Worm (Caenorhabditis elegans) whole organism, late embryonic: ENCODE data around the gene dnj-3.
"Not testable (repeated sequence)": the region's sequence is repeated elsewhere in the genome, so short reads cannot be mapped to it uniquely, and the experiment has no call there.

ENCODE experiments used
- C08G9.2 ChIP-seq: sonication (generic microtip); optimal IDR thresholded peaks from 2 replicates; lab custom pipeline; 2016; ENCODE audit warnings: mild to moderate bottlenecking, missing genetic modification characterization, moderate library complexity, missing compliant biosample characterization
- C38D4.7 ChIP-seq: fragments of 200-800 bp; sonication (Bioruptor generic); optimal IDR thresholded peaks from 2 replicates; lab custom pipeline; 2018; ENCODE audit warnings: mild to moderate bottlenecking, missing genetic modification characterization, moderate library complexity, missing compliant biosample characterization
- F13H6.1 ChIP-seq: sonication (generic microtip); optimal IDR thresholded peaks from 2 replicates; lab custom pipeline; 2016; ENCODE audit warnings: missing genetic modification characterization, missing compliant biosample characterization
- K02D7.2 ChIP-seq: sonication (generic microtip); optimal IDR thresholded peaks from 2 replicates; lab custom pipeline; 2017; ENCODE audit warnings: mild to moderate bottlenecking, missing genetic modification characterization, missing compliant biosample characterization
- K09A11.1 ChIP-seq: sonication (generic microtip); optimal IDR thresholded peaks from 2 replicates; lab custom pipeline; 2017; ENCODE audit warnings: antibody characterized with exemption, mild to moderate bottlenecking, missing genetic modification characterization, missing compliant biosample characterization; ENCODE audit not compliant: insufficient read depth
- ceh-18 ChIP-seq: sonication (generic microtip); optimal IDR thresholded peaks from 2 replicates; lab custom pipeline; 2016; ENCODE audit warnings: missing genetic modification characterization, missing compliant biosample characterization
- ceh-22 ChIP-seq: sonication (generic microtip); optimal IDR thresholded peaks from 2 replicates; lab custom pipeline; 2017; ENCODE audit warnings: missing biosample characterization, missing genetic modification characterization
- ceh-24 ChIP-seq: sonication (generic microtip); optimal IDR thresholded peaks from 2 replicates; lab custom pipeline; 2016; ENCODE audit warnings: mild to moderate bottlenecking, missing genetic modification characterization, missing compliant biosample characterization
- ceh-30 ChIP-seq: fragments of 150-350 bp; optimal IDR thresholded peaks from 2 replicates; lab custom pipeline; 2014; ENCODE audit warnings: missing biosample characterization, missing genetic modification characterization
- ceh-34 ChIP-seq: sonication (generic microtip); optimal IDR thresholded peaks from 2 replicates; lab custom pipeline; 2016; ENCODE audit warnings: mild to moderate bottlenecking, missing genetic modification characterization, missing compliant biosample characterization
- ceh-9 ChIP-seq: sonication (generic microtip); optimal IDR thresholded peaks from 2 replicates; lab custom pipeline; 2016; ENCODE audit warnings: mild to moderate bottlenecking, missing genetic modification characterization, inconsistent platforms, missing compliant biosample characterization
- che-1 ChIP-seq: sonication (generic microtip); optimal IDR thresholded peaks from 2 replicates; lab custom pipeline; 2016; ENCODE audit warnings: mild to moderate bottlenecking, missing genetic modification characterization, missing compliant biosample characterization
- eyg-1 ChIP-seq: sonication (generic microtip); optimal IDR thresholded peaks from 2 replicates; lab custom pipeline; 2016; ENCODE audit warnings: missing genotype, missing genetic modification characterization, missing compliant biosample characterization
- fax-1 ChIP-seq: sonication (generic microtip); optimal IDR thresholded peaks from 2 replicates; lab custom pipeline; 2016; ENCODE audit warnings: missing genotype, missing genetic modification characterization, missing compliant biosample characterization
- gmeb-2 ChIP-seq: sonication (generic microtip); optimal IDR thresholded peaks from 2 replicates; lab custom pipeline; 2016; ENCODE audit warnings: missing genetic modification characterization, inconsistent platforms, missing compliant biosample characterization
- hlh-15 ChIP-seq: sonication (generic microtip); optimal IDR thresholded peaks from 2 replicates; lab custom pipeline; 2016; ENCODE audit warnings: missing genetic modification characterization, missing compliant biosample characterization
- hlh-8 ChIP-seq: sonication (generic microtip); optimal IDR thresholded peaks from 2 replicates; lab custom pipeline; 2016; ENCODE audit warnings: missing genotype, missing genetic modification characterization, missing compliant biosample characterization
- lin-11 ChIP-seq: fragments of 200-800 bp; sonication (Bioruptor generic); optimal IDR thresholded peaks from 2 replicates; lab custom pipeline; 2018; ENCODE audit warnings: mild to moderate bottlenecking, missing genetic modification characterization, missing compliant biosample characterization
- mec-3 ChIP-seq: sonication (generic microtip); optimal IDR thresholded peaks from 2 replicates; lab custom pipeline; 2016; ENCODE audit warnings: borderline replicate concordance, missing genetic modification characterization, missing compliant biosample characterization
- nfya-1 ChIP-seq: sonication (generic microtip); optimal IDR thresholded peaks from 2 replicates; lab custom pipeline; 2017; ENCODE audit warnings: missing genetic modification characterization, mild to moderate bottlenecking, missing compliant biosample characterization, antibody characterized with exemption, moderate library complexity
- nhr-11 ChIP-seq: fragments of 150-350 bp; optimal IDR thresholded peaks from 2 replicates; lab custom pipeline; 2014; ENCODE audit warnings: missing biosample characterization, missing genetic modification characterization
- pax-1 ChIP-seq: fragments of 150-350 bp; optimal IDR thresholded peaks from 2 replicates; lab custom pipeline; 2014; ENCODE audit warnings: missing biosample characterization, missing genetic modification characterization
- pha-2 ChIP-seq: sonication (generic microtip); optimal IDR thresholded peaks from 2 replicates; lab custom pipeline; 2017; ENCODE audit warnings: mild to moderate bottlenecking, missing genetic modification characterization, missing compliant biosample characterization
- pha-4 ChIP-seq: fragments of 150-350 bp; optimal IDR thresholded peaks from 2 replicates; lab custom pipeline; 2018; ENCODE audit warnings: missing biosample characterization, missing genetic modification reagents, missing genetic modification characterization
- sdc-2 ChIP-seq: sonication (generic microtip); optimal IDR thresholded peaks from 2 replicates; lab custom pipeline; 2016; ENCODE audit warnings: missing genotype, missing genetic modification characterization, missing compliant biosample characterization
- syd-9 ChIP-seq: sonication (generic microtip); optimal IDR thresholded peaks from 2 replicates; lab custom pipeline; 2016; ENCODE audit warnings: mild to moderate bottlenecking, missing genetic modification characterization, moderate library complexity, missing compliant biosample characterization
- tbx-7 ChIP-seq: sonication (generic microtip); optimal IDR thresholded peaks from 2 replicates; lab custom pipeline; 2016; ENCODE audit warnings: missing genotype, missing genetic modification characterization, missing compliant biosample characterization
- ttx-3 ChIP-seq: sonication (generic microtip); optimal IDR thresholded peaks from 2 replicates; lab custom pipeline; 2016; ENCODE audit warnings: missing genetic modification reagents, missing genetic modification characterization, missing compliant biosample characterization
- unc-42 ChIP-seq: sonication (generic microtip); optimal IDR thresholded peaks from 2 replicates; lab custom pipeline; 2016; ENCODE audit warnings: missing genotype, missing genetic modification characterization, missing compliant biosample characterization
- unc-55 ChIP-seq: sonication (generic microtip); optimal IDR thresholded peaks from 2 replicates; lab custom pipeline; 2017; ENCODE audit warnings: missing biosample characterization, missing genetic modification reagents, missing genetic modification characterization
- unc-86 ChIP-seq: sonication (generic microtip); optimal IDR thresholded peaks from 2 replicates; lab custom pipeline; 2016; ENCODE audit warnings: missing genetic modification characterization, missing compliant biosample characterization
- zip-5 ChIP-seq: sonication (generic microtip); optimal IDR thresholded peaks from 2 replicates; lab custom pipeline; 2016; ENCODE audit warnings: missing genetic modification characterization, missing compliant biosample characterization
- ztf-16 ChIP-seq: sonication (generic microtip); optimal IDR thresholded peaks from 2 replicates; lab custom pipeline; 2017; ENCODE audit warnings: missing genetic modification characterization, missing compliant biosample characterization

Gene dnj-3

DNA sequence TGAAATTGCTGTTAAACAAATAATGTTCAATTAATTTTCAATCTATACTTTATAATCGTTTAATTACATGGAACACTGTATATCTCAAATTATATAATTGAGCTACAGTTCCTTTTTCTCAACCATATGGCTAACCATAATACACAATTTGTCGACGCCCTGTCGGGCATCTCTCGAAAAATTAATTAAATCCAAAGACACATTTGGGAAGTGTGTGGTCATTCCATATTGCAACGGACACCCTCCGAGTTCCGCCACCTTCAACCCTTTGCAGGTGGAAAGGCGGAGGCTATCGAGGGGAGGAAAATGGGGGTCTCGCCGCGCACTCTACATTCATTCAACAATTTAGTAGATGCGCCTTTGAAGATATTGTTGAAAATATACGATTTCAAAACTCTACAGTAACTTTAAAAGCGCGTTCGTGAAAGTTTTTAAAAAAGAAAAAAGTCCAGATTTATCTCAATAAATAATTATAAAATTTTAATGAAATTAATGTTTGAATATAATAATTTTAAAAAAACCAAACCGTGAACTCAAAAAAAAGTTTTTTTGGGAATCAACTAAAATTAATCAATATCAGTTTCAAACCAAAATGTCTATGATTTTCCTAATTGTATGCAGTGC lies 39.5 kb upstream of the dnj-3 start, which contains the start of gene F14H8.8:
F14H8.8 (plus strand) TSS at position 574 of the 624 bp plus-strand sequence.
- TF ChIP-seq lin-11 (tag; lab: Kevin White, UChicago) (no peak), ceh-18 (tag; lab: Kevin White, UChicago) (no peak), unc-86 (tag; lab: Kevin White, UChicago) (no peak), ceh-24 (tag; lab: Kevin White, UChicago) (no peak), che-1 (tag; lab: Kevin White, UChicago) (no peak), F13H6.1 (no peak), hlh-8 (no peak), ceh-22 (tag; lab: Kevin White, UChicago) (no peak), ztf-16 (tag; lab: Kevin White, UChicago) (no peak), ceh-30 (tag; lab: Kevin White, UChicago) (no peak), C08G9.2 (no peak), K09A11.1 (no peak)

DNA sequence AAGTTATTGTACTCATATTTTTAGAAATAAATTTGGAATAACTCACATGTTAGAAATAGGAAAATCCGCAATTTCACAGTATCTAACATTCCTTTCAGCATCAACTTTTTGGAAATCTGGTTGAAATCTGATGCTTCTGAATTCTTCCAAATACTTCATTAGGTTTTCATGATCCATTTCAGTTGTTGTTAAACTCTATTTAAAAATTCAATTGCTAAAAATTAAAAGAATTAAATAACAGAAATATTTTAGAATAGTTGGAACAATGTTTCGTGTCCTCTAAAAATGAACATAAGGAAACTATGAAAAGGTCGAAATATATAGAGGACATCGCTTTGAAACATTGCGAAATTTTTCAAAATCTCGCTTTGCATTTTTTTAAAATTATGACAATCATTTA lies 37.1 kb upstream of the dnj-3 start, which contains the start of gene cng-1:
cng-1 (minus strand) TSS at position 101 of the 400 bp plus-strand sequence.
- TF ChIP-seq unc-42, ztf-16, mec-3 (tag; lab: Kevin White, UChicago): not testable (repeated sequence)

DNA sequence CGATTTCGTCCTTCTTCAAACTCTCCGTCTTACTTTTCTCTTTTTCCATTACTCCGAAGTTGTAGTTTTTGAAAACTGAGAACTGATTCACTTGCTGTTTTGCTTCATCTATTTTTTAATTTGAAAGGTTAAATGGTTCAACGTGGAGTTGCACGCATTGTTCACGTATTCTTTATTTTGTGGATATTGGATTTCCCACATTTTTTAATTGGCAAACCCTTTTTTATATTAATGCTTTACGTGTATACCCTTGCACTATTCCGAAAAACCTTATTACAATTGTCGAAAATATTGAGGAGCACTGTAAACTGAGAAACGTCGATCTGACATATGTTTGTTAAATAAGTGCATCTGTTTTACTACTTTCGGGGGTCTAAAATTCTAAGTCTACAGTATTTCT lies 31.7 kb upstream of the dnj-3 start, which contains the start of gene melo-3:
melo-3 (minus strand) TSS at position 101 of the 400 bp plus-strand sequence.
- not testable (repeated sequence) for TF ChIP-seq ttx-3; pha-4 (tag; lab: Kevin White, UChicago); sdc-2 (tag; lab: Kevin White, UChicago)

DNA sequence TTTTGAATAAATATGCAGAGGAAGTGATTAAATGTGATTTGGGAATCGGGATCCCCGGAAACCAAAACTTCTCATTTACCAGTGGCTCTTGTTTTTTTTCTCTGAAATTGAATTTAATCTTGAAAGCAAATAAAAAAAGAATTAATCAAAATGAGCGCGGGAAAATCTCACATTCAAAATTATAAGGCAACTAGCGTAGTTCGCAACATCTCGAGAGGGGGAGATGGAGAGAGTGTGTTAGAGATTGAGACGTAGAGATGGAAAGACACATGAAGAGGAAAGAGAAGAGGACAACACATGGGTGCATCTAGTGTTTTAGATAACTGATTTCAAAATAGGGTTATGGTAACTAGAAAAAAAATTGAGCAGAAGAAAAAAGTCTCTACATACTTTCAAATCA lies 20.4 kb upstream of the dnj-3 start, which contains the start of gene sdc-3:
sdc-3 (minus strand) TSS at position 101 of the 400 bp plus-strand sequence.
- TF ChIP-seq unc-55 (GFP tag; lab: Kevin White, UChicago) (peak; percentile 17), fax-1 (no peak)
- TF ChIP-seq, all 69 proteins: peak for 1

DNA sequence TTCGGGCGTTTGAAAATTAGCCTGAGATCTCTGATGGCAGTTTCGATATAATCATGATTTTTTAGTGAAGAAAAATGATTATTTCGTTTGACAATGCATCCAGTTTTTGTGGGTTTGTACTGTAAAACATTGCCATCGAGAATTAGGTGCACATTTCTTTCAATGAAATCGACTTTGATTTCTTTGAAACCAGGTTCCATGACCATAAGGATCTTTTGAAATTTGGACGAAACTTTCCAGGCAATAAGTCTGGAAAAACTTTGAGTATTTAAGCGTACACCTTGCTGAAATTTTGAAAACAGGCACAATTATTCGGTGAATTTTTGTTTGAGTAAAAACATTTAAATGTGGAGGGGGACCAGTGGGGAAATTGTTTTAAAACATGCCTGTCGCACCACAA lies 16.8 kb upstream of the dnj-3 start:
- no peak for TF ChIP-seq tbx-7 (tag; lab: Kevin White, UChicago)
- TF ChIP-seq pha-2 (tag; lab: Kevin White, UChicago) = no peak
- no peak for TF ChIP-seq K09A11.1
- TF ChIP-seq C38D4.7 = no peak
- TF ChIP-seq pax-1 = no peak
- TF ChIP-seq hlh-15 (tag; lab: Kevin White, UChicago) = no peak
- TF ChIP-seq C08G9.2 = no peak
- no peak for TF ChIP-seq ceh-9 (tag; lab: Kevin White, UChicago)
- no peak for TF ChIP-seq nfya-1 (tag; lab: Kevin White, UChicago)
- no peak for TF ChIP-seq pha-4 (tag; lab: Kevin White, UChicago)
- TF ChIP-seq mec-3 (tag; lab: Kevin White, UChicago) = no peak
- TF ChIP-seq ttx-3 = no peak
- no peak for TF ChIP-seq nhr-11 (tag; lab: Kevin White, UChicago)
- TF ChIP-seq syd-9 (tag; lab: Kevin White, UChicago) = no peak
- TF ChIP-seq K02D7.2 (tag; lab: Kevin White, UChicago) = no peak
- no peak for TF ChIP-seq eyg-1
- TF ChIP-seq zip-5 (tag; lab: Kevin White, UChicago) = no peak
- TF ChIP-seq gmeb-2 = no peak
- TF ChIP-seq ceh-34 = no peak
- TF ChIP-seq, all 69 proteins: peak for 0
